Fruit fly (Drosophila melanogaster) whole organism, embryonic: ENCODE results near the gene Ire1.

Source experiments
- Antp ChIP-seq: fragments of 200-800 bp; sonication (Bioruptor generic); optimal IDR thresholded peaks from 3 replicates; lab custom pipeline; 2016; ENCODE audit warnings: missing biosample characterization, missing genetic modification characterization
- CG1024 ChIP-seq: fragments of 200-800 bp; sonication (Bioruptor generic); IDR thresholded peaks from 2 replicates; pipeline ENCODE4 v1.3.6; 2022; ENCODE audit warnings: missing biosample characterization, missing genetic modification characterization
- CG10274 ChIP-seq: fragments of 200-800 bp; sonication (Bioruptor generic); optimal IDR thresholded peaks from 3 replicates; lab custom pipeline; 2017; ENCODE audit warnings: missing biosample characterization, mild to moderate bottlenecking, missing genetic modification characterization
- CG10654 ChIP-seq: fragments of 200-800 bp; sonication (Bioruptor generic); optimal IDR thresholded peaks from 2 replicates; lab custom pipeline; 2016; ENCODE audit warnings: missing biosample characterization, missing genetic modification characterization
- CG11398 ChIP-seq: fragments of 200-800 bp; sonication (Bioruptor generic); optimal IDR thresholded peaks from 2 replicates; lab custom pipeline; 2016; ENCODE audit warnings: missing biosample characterization, missing genetic modification characterization
- CG12391 ChIP-seq: fragments of 200-800 bp; sonication (Bioruptor generic); optimal IDR thresholded peaks from 3 replicates; lab custom pipeline; 2018; ENCODE audit warnings: missing biosample characterization, mild to moderate bottlenecking, missing genetic modification characterization, moderate library complexity
- CG13775 ChIP-seq: fragments of 200-800 bp; sonication (Bioruptor generic); optimal IDR thresholded peaks from 3 replicates; lab custom pipeline; 2017; ENCODE audit warnings: missing biosample characterization, mild to moderate bottlenecking, missing genetic modification characterization
- CG14965 ChIP-seq: fragments of 200-800 bp; sonication (Bioruptor generic); optimal IDR thresholded peaks from 2 replicates; lab custom pipeline; 2016; ENCODE audit warnings: missing biosample characterization, missing genetic modification characterization, borderline replicate concordance
- CG15073 ChIP-seq: fragments of 200-800 bp; sonication (Bioruptor generic); optimal IDR thresholded peaks from 2 replicates; lab custom pipeline; 2016; ENCODE audit warnings: missing biosample characterization, missing genetic modification characterization
- CG15479 ChIP-seq: fragments of 200-800 bp; sonication (Bioruptor generic); optimal IDR thresholded peaks from 3 replicates; lab custom pipeline; 2019; ENCODE audit warnings: missing biosample characterization, mild to moderate bottlenecking, missing genetic modification characterization, moderate library complexity
- CG15514 ChIP-seq: fragments of 200-800 bp; sonication (Bioruptor generic); optimal IDR thresholded peaks from 3 replicates; lab custom pipeline; 2017; ENCODE audit warnings: missing biosample characterization, missing genetic modification characterization, mild to moderate bottlenecking, moderate library complexity, missing genetic modification reagents
- CG17361 ChIP-seq: fragments of 200-800 bp; sonication (Bioruptor generic); IDR thresholded peaks from 3 replicates; pipeline ENCODE4 v1.3.6; 2022; ENCODE audit warnings: missing biosample characterization, missing genetic modification characterization
- CG18599 ChIP-seq: fragments of 200-800 bp; sonication (Bioruptor generic); optimal IDR thresholded peaks from 3 replicates; lab custom pipeline; 2017; ENCODE audit warnings: missing biosample characterization, missing genetic modification characterization, mild to moderate bottlenecking, moderate library complexity, missing genetic modification reagents
- CG2120 ChIP-seq: fragments of 200-800 bp; sonication (Bioruptor generic); optimal IDR thresholded peaks from 3 replicates; lab custom pipeline; 2016; ENCODE audit warnings: missing biosample characterization, missing genetic modification characterization
- CG2202 ChIP-seq: fragments of 200-800 bp; sonication (Bioruptor generic); optimal IDR thresholded peaks from 2 replicates; lab custom pipeline; 2018; ENCODE audit warnings: missing biosample characterization, mild to moderate bottlenecking, missing genetic modification characterization
- CG2889 ChIP-seq: fragments of 200-800 bp; sonication (Bioruptor generic); IDR thresholded peaks from 3 replicates; pipeline ENCODE4 v1.3.6; 2022; ENCODE audit warnings: missing biosample characterization, missing genetic modification characterization
- CG3407 ChIP-seq: fragments of 200-800 bp; sonication (Bioruptor generic); optimal IDR thresholded peaks from 2 replicates; lab custom pipeline; 2018; ENCODE audit warnings: missing biosample characterization, mild to moderate bottlenecking, missing genetic modification characterization
- CG34422 ChIP-seq: fragments of 200-800 bp; sonication (Bioruptor generic); IDR thresholded peaks from 3 replicates; pipeline ENCODE4 v1.3.6; 2022; ENCODE audit warnings: missing biosample characterization, missing genetic modification characterization
- CG3847 ChIP-seq: fragments of 200-800 bp; sonication (Bioruptor generic); IDR thresholded peaks from 2 replicates; pipeline ENCODE4 v1.3.6; 2022; ENCODE audit warnings: missing biosample characterization, missing genetic modification characterization
- CG6765 ChIP-seq: fragments of 200-800 bp; sonication (Bioruptor generic); optimal IDR thresholded peaks from 3 replicates; lab custom pipeline; 2017; ENCODE audit warnings: missing biosample characterization, mild to moderate bottlenecking, missing genetic modification characterization
- CG6854 ChIP-seq: fragments of 200-800 bp; sonication (Bioruptor generic); optimal IDR thresholded peaks from 3 replicates; lab custom pipeline; 2017; ENCODE audit warnings: missing biosample characterization, mild to moderate bottlenecking, missing genetic modification characterization
- Drgx ChIP-seq: fragments of 200-800 bp; sonication (Bioruptor generic); IDR thresholded peaks from 2 replicates; pipeline ENCODE4 v1.3.6; 2022; ENCODE audit warnings: missing biosample characterization, missing genetic modification characterization
- E2f2 ChIP-seq: fragments of 200-800 bp; sonication (Bioruptor generic); IDR thresholded peaks from 2 replicates; pipeline ENCODE4 v1.3.6; 2022; ENCODE audit warnings: missing biosample characterization, missing genetic modification characterization
- Fer3 ChIP-seq: fragments of 200-800 bp; sonication (Bioruptor generic); optimal IDR thresholded peaks from 2 replicates; lab custom pipeline; 2018; ENCODE audit warnings: missing biosample characterization, mild to moderate bottlenecking, missing genetic modification characterization, moderate library complexity
- HLHmδ ChIP-seq: fragments of 200-800 bp; sonication (Bioruptor generic); optimal IDR thresholded peaks from 2 replicates; lab custom pipeline; 2018; ENCODE audit warnings: missing biosample characterization, mild to moderate bottlenecking, missing genetic modification characterization, moderate library complexity
- Hey ChIP-seq: fragments of 200-800 bp; sonication (Bioruptor generic); optimal IDR thresholded peaks from 3 replicates; lab custom pipeline; 2018; ENCODE audit warnings: missing biosample characterization, mild to moderate bottlenecking, missing genetic modification characterization
- Lhr ChIP-seq: fragments of 200-800 bp; sonication (Bioruptor generic); optimal IDR thresholded peaks from 3 replicates; lab custom pipeline; 2017; ENCODE audit warnings: mild to moderate bottlenecking, missing biosample characterization, missing genetic modification reagents, missing genetic modification characterization
- Nf-YA ChIP-seq: fragments of 200-800 bp; sonication (Bioruptor generic); IDR thresholded peaks from 2 replicates; pipeline ENCODE4 v1.3.6; 2022; ENCODE audit warnings: missing biosample characterization, missing genetic modification characterization
- Oli ChIP-seq: fragments of 200-800 bp; sonication (Bioruptor generic); optimal IDR thresholded peaks from 2 replicates; lab custom pipeline; 2018; ENCODE audit warnings: missing biosample characterization, mild to moderate bottlenecking, missing genetic modification characterization, moderate library complexity
- Sin3A ChIP-seq: fragments of >200 bp; optimal IDR thresholded peaks from 2 replicates; lab custom pipeline; 2018
- Tbp ChIP-seq: fragments of >200 bp; optimal IDR thresholded peaks from 2 replicates; lab custom pipeline; 2018; ENCODE audit warnings: missing biosample characterization, missing genetic modification characterization
- ab ChIP-seq: fragments of 200-800 bp; sonication (Bioruptor generic); optimal IDR thresholded peaks from 2 replicates; lab custom pipeline; 2016; ENCODE audit warnings: missing biosample characterization, missing genetic modification characterization
- bab2 ChIP-seq: fragments of 200-800 bp; sonication (Bioruptor generic); optimal IDR thresholded peaks from 2 replicates; lab custom pipeline; 2016; ENCODE audit warnings: missing biosample characterization, missing genetic modification characterization
- cato ChIP-seq: fragments of 200-800 bp; sonication (Bioruptor generic); optimal IDR thresholded peaks from 2 replicates; lab custom pipeline; 2016; ENCODE audit warnings: missing biosample characterization, missing genetic modification characterization, borderline replicate concordance
- crc ChIP-seq: fragments of 200-800 bp; sonication (Bioruptor generic); optimal IDR thresholded peaks from 2 replicates; lab custom pipeline; 2016; ENCODE audit warnings: missing biosample characterization, missing genetic modification characterization
- danr ChIP-seq: fragments of 200-800 bp; sonication (Bioruptor generic); IDR thresholded peaks from 2 replicates; pipeline ENCODE4 v1.3.6; 2022; ENCODE audit warnings: missing biosample characterization, missing genetic modification characterization
- disco-r ChIP-seq: fragments of 200-800 bp; sonication (Bioruptor generic); optimal IDR thresholded peaks from 2 replicates; lab custom pipeline; 2016; ENCODE audit warnings: missing biosample characterization, missing genetic modification characterization
- en ChIP-seq: fragments of 200-800 bp; sonication (Bioruptor generic); optimal IDR thresholded peaks from 2 replicates; lab custom pipeline; 2016; ENCODE audit warnings: missing biosample characterization, missing genetic modification characterization
- esg ChIP-seq: fragments of 200-800 bp; sonication (Bioruptor generic); conservative IDR thresholded peaks from 2 replicates; pipeline ENCODE4 v1.3.6; 2022; ENCODE audit warnings: missing biosample characterization, missing genetic modification characterization
- gcm2 ChIP-seq: fragments of 200-800 bp; sonication (Bioruptor generic); optimal IDR thresholded peaks from 2 replicates; lab custom pipeline; 2016; ENCODE audit warnings: missing biosample characterization, missing genetic modification characterization
- lmd ChIP-seq: fragments of 200-800 bp; sonication (Bioruptor generic); IDR thresholded peaks from 2 replicates; pipeline ENCODE4 v1.3.6; 2022; ENCODE audit warnings: missing biosample characterization, missing genetic modification characterization
- otp ChIP-seq: fragments of 200-800 bp; sonication (Bioruptor generic); IDR thresholded peaks from 3 replicates; pipeline ENCODE4, ENCODE4 v1.3.6; 2022; ENCODE audit warnings: missing biosample characterization, missing genetic modification characterization
- pita ChIP-seq: fragments of 200-800 bp; sonication (Bioruptor generic); optimal IDR thresholded peaks from 2 replicates; lab custom pipeline; 2017; ENCODE audit warnings: missing biosample characterization, mild to moderate bottlenecking, missing genetic modification characterization
- psq ChIP-seq: fragments of 200-800 bp; sonication (Bioruptor generic); optimal IDR thresholded peaks from 2 replicates; lab custom pipeline; 2017; ENCODE audit warnings: missing biosample characterization, missing genetic modification characterization
- sc ChIP-seq, 3 experiments: fragments of >200 bp in 2 of 3; fragments of 200-800 bp in 1 of 3; sonication (Bioruptor generic) in 1 of 3; optimal IDR thresholded peaks; 2 replicates in 2 of 3; 3 replicates in 1 of 3; lab custom pipeline; 2017; ENCODE audit warnings: mild to moderate bottlenecking in 1 of 3, missing biosample characterization in 1 of 3, missing genetic modification characterization in 1 of 3, missing genetic modification reagents in 1 of 3
- sens-2 ChIP-seq: fragments of 200-800 bp; sonication (Bioruptor generic); IDR thresholded peaks from 2 replicates; pipeline ENCODE4 v1.3.6; 2022; ENCODE audit warnings: missing biosample characterization, missing genetic modification characterization
- slou ChIP-seq: fragments of 200-800 bp; sonication (Bioruptor generic); optimal IDR thresholded peaks from 3 replicates; lab custom pipeline; 2016; ENCODE audit warnings: missing biosample characterization, missing genetic modification characterization
- twi ChIP-seq: fragments of 200-800 bp; optimal IDR thresholded peaks from 2 replicates; lab custom pipeline; 2019; ENCODE audit warnings: missing biosample characterization, mild to moderate bottlenecking, missing genetic modification characterization, moderate library complexity
- vvl ChIP-seq: fragments of 200-800 bp; sonication (Bioruptor generic); IDR thresholded peaks from 2 replicates; pipeline ENCODE4 v1.3.6; 2022; ENCODE audit warnings: missing biosample characterization, missing genetic modification characterization
- wdn ChIP-seq: fragments of 200-800 bp; sonication (Bioruptor generic); IDR thresholded peaks from 2 replicates; pipeline ENCODE4 v1.3.6; 2022; ENCODE audit warnings: missing biosample characterization, missing genetic modification characterization

Gene Ire1

DNA sequence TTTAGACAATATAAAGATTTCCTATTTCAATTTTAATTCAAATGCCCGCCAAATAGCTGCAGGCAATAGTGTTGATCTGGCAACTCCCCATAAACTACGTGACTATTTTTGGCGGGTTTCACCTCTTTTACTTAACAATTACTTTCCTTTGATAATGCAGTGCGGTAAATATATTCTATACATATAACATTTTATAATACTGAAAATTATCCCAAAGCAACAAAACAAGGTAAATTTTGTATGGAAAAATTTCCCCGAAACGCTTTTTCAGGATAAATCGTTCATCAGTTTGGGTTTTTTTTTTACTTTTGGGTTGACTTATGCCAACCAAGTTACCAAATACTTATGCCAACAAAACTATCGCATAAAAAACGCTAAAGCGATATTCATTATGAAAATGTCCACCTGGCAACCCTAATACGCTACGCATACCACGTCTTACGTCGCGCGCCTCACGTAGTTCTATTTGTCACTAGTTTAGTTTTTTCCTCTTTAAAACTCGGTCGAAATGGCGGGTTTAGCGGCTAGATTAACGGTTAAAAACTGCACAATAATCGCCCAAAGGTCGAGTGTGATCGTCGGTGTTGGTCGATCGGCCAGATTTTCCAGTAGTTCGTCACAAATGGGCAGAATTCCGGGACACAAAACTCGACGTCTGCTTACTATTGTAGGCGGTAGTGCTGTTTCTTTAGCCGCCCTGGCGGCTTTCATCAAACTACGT lies 14.1 kb downstream of the Ire1 start, which contains the start of gene MICU3 (continued):
- TF ChIP-seq pita (no peak), esg (peak; percentile 66), CG3407 (GFP tag; lab: Kevin White, UChicago) (no peak), gcm2 (GFP tag; lab: Kevin White, UChicago) (no peak), ab (GFP tag; lab: Kevin White, UChicago) (peak; percentile 17), E2f2 (GFP tag; lab: Robert Waterston, UW) (peak; percentile 89), CG14965 (GFP tag; lab: Kevin White, UChicago) (no peak), Hey (no peak), CG1024 (GFP tag; lab: Robert Waterston, UW) (no peak), CG18599 (peak; percentile 10), Oli (tag; lab: Kevin White, UChicago) (peak; percentile 52), CG10274 (GFP tag; lab: Kevin White, UChicago) (peak; percentile 19), CG15514 (GFP tag; lab: Kevin White, UChicago) (peak; percentile 29), Fer3 (peak; percentile 58), CG6765 (no peak), CG12391 (peak; percentile 70), disco-r (GFP tag; lab: Kevin White, UChicago) (peak; percentile 6), CG13775 (GFP tag; lab: Kevin White, UChicago) (peak; percentile 64), CG2202 (tag; lab: Kevin White, UChicago) (no peak), Lhr (peak; percentile 28), Antp (GFP tag; lab: Kevin White, UChicago) (peak; percentile 66), CG2889 (GFP tag; lab: Robert Waterston, UW) (0 out of 3 replicates have a peak, but pooled peaks have one; percentile 52), HLHmδ (GFP tag; lab: Kevin White, UChicago) (no peak), danr (GFP tag; lab: Robert Waterston, UW) (no peak), slou (GFP tag; lab: Kevin White, UChicago) (no peak), en (no peak), sens-2 (GFP tag; lab: Robert Waterston, UW) (no peak), psq (GFP tag; lab: Kevin White, UChicago) (peak; percentile 9), vvl (peak; percentile 72), CG10654 (peak; percentile 52), wdn (no peak), CG17361 (GFP tag; lab: Robert Waterston, UW) (peak; percentile 73; the same call in 2 of the 3 replicates), CG15073 (no peak), CG6854 (no peak), CG15479 (GFP tag; lab: Kevin White, UChicago) (no peak), twi (tag; lab: Kevin White, UChicago) (no peak), Sin3A (lab: Kevin White, UChicago) (peak; percentile 52), Drgx (GFP tag; lab: Robert Waterston, UW) (no peak), cato (peak; percentile 53), lmd (GFP tag; lab: Robert Waterston, UW) (peak; percentile 63), CG34422 (GFP tag; lab: Robert Waterston, UW) (peak; percentile 48; the same call in 1 of the 3 replicates), Nf-YA (GFP tag; lab: Robert Waterston, UW) (no peak), CG11398 (no peak), sc (optimal IDR thresholded peaks at IDR 0.05; lab: Kevin White, UChicago) (no peak), sc (GFP tag; optimal IDR thresholded peaks at IDR 0.05; lab: Kevin White, UChicago) (no peak), CG2120 (GFP tag; lab: Kevin White, UChicago) (peak; percentile 86), Tbp (GFP tag; lab: Kevin White, UChicago) (no peak), bab2 (GFP tag; lab: Kevin White, UChicago) (peak; percentile 49), CG3847 (GFP tag; lab: Robert Waterston, UW) (peak; percentile 71), crc (no peak), otp (GFP tag; lab: Robert Waterston, UW) (0 out of 3 replicates have a peak, but pooled peaks have one; percentile 49)
